Worm (Caenorhabditis elegans): Measurements from ENCODE around the gene F17A2.13.

F17A2.13 gene

DNA sequence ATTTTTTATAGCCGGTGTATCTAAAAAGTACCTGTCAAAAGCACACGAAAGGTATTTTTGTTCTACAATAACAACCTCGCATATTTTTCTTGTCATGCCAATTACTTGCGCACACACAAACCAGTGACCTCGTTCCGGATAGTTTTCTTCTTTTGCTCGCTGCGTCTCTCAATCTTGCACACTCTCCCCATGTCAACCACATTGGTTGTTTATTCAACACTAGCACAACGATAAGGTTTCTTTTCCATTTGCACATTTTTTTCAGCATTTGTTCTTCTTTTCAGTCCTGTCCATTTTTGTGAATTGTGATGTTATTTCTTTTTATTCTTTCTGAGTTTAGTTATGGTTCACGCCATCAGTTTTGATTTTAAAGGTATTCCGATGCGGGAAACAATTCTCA lies 28.8 kb downstream of the F17A2.13 start, which contains the start of gene F42F12.3:
TSS of gene F42F12.3 (plus strand) at position 372 of the 400 bp plus-strand sequence.
- TF ChIP-seq nhr-80 (tag; optimal IDR thresholded peaks at IDR 0.05) (peak; percentile 21), repo-1 (tag; optimal IDR thresholded peaks at IDR 0.05) (no peak), ceh-58 (GFP tag; IDR thresholded peaks at IDR 0.05) (no peak), somi-1 (GFP tag; optimal IDR thresholded peaks at IDR 0.05) (no peak)

DNA sequence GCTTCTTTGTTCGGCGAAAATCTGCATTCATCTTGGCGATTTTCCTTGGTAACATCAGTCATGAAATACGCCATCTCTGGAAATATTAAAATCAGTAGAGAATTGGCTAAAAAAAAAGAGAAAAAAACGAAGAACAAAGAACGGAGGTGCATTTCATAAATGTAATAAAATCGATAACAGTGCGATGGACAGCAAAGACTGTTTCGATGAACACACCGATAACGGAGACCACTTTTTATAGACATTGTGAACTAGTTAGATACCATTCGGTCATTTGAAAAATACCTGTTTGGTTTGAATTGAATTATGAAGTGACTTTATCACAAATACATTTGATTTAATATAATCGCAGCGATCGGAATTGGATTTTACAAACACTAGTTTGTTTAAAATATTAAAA lies 31.4 kb downstream of the F17A2.13 start, which contains the start of gene F42F12.4:
TSS of gene F42F12.4 (minus strand) at position 76 of the 400 bp plus-strand sequence.
- no peak for TF ChIP-seq mcd-1 (GFP tag; IDR thresholded peaks at IDR 0.05)
- peak; percentile 39 for TF ChIP-seq nhr-80 (tag; optimal IDR thresholded peaks at IDR 0.05)

DNA sequence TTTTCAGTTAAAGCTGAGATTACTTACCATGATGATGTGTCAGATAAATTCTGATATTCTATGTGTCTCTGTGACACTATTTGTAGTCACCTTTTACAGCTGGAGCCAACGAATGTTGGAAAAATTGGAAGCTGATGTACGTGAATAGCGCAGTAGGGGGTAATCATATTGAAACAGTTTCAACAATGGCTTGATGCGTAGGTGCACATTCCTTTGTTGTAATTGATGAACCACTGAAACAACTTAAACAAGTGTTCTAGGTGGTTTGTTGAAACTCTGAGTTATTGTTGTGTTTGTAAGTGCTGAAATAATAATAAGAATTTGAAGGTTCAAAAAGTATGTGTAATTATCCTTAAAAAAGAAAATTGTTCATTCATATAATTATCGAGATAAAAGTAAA lies 35.1 kb downstream of the F17A2.13 start, which contains the start of gene nspc-12:
TSS of gene nspc-12 (minus strand) at position 101 of the 400 bp plus-strand sequence.
- no peak for TF ChIP-seq D2030.7 (GFP tag; IDR thresholded peaks at IDR 0.05)
- TF ChIP-seq ceh-79 (tag; optimal IDR thresholded peaks at IDR 0.05) = no peak
- no peak for TF ChIP-seq bed-1 (GFP tag; IDR thresholded peaks at IDR 0.05)
- no peak for TF ChIP-seq F57A8.1 (GFP tag; optimal IDR thresholded peaks at IDR 0.05)
- TF ChIP-seq F33H1.4 (GFP tag; IDR thresholded peaks at IDR 0.05) = no peak
- TF ChIP-seq F22D6.2 (tag; optimal IDR thresholded peaks at IDR 0.05) = no peak
- TF ChIP-seq ZK185.1 (tag; optimal IDR thresholded peaks at IDR 0.05; ENCODE audit: poor library complexity, severe bottlenecking) = no peak
- no peak for TF ChIP-seq F55B11.4 (tag; optimal IDR thresholded peaks at IDR 0.05; ENCODE audit: borderline replicate concordance, insufficient read depth)
- no peak for TF ChIP-seq sptf-2 (GFP tag; optimal IDR thresholded peaks at IDR 0.05)
- no peak for TF ChIP-seq ztf-28 (GFP tag; IDR thresholded peaks at IDR 0.05)
- no peak for TF ChIP-seq dox-1 (GFP tag; IDR thresholded peaks at IDR 0.05)

ce11 chrX:12357127-12357526 lies 35.7 kb downstream of the F17A2.13 start, which contains the start of gene nspc-13:
Gene nspc-13 (plus strand): TSS chrX:12357427.
- TF ChIP-seq ceh-58 (GFP tag; IDR thresholded peaks at IDR 0.05) = no peak
- TF ChIP-seq gei-17 (GFP tag; optimal IDR thresholded peaks at IDR 0.05) = no peak
- TF ChIP-seq ceh-79 (tag; optimal IDR thresholded peaks at IDR 0.05) = no peak
- no peak for TF ChIP-seq lsl-1 (GFP tag; optimal IDR thresholded peaks at IDR 0.05)
- no peak for TF ChIP-seq ceh-27 (GFP tag; optimal IDR thresholded peaks at IDR 0.05)
- no peak for TF ChIP-seq Y79H2A.3 (GFP tag; conservative IDR thresholded peaks at IDR 0.05)
- TF ChIP-seq athp-1 (tag; optimal IDR thresholded peaks at IDR 0.05) = no peak
- TF ChIP-seq nfya-2 (GFP tag; IDR thresholded peaks at IDR 0.05) = no peak
- TF ChIP-seq bed-1 (GFP tag; IDR thresholded peaks at IDR 0.05) = no peak
- no peak for TF ChIP-seq zim-3 (tag; optimal IDR thresholded peaks at IDR 0.05)
- no peak for TF ChIP-seq mcd-1 (GFP tag; IDR thresholded peaks at IDR 0.05)
- no peak for TF ChIP-seq efl-1 (GFP tag; optimal IDR thresholded peaks at IDR 0.05)
- no peak for TF ChIP-seq ztf-25 (GFP tag; IDR thresholded peaks at IDR 0.05)
- TF ChIP-seq B0261.1 (tag; optimal IDR thresholded peaks at IDR 0.05) = no peak
- no peak for TF ChIP-seq tbx-9 (tag; optimal IDR thresholded peaks at IDR 0.05; ENCODE audit: borderline replicate concordance)
- TF ChIP-seq nfya-1 (tag; optimal IDR thresholded peaks at IDR 0.05; ENCODE audit: borderline replicate concordance, insufficient read depth) = no peak
- no peak for TF ChIP-seq him-1 (tag; optimal IDR thresholded peaks at IDR 0.05)
- no peak for TF ChIP-seq ztf-26 (tag; optimal IDR thresholded peaks at IDR 0.05)
- no peak for TF ChIP-seq lin-54 (GFP tag; optimal IDR thresholded peaks at IDR 0.05)

ce11 chrX:12358957-12359356 lies 37.5 kb downstream of the F17A2.13 start, which contains the start of gene nspc-14:
Gene nspc-14 (minus strand): TSS chrX:12359057.
- TF ChIP-seq mcd-1 (GFP tag; IDR thresholded peaks at IDR 0.05) (no peak), ceh-91 (GFP tag; IDR thresholded peaks at IDR 0.05) (no peak), F57C9.4 (tag; optimal IDR thresholded peaks at IDR 0.05) (no peak), ceh-58 (GFP tag; IDR thresholded peaks at IDR 0.05) (no peak), F57A8.1 (GFP tag; optimal IDR thresholded peaks at IDR 0.05) (no peak), let-607 (tag; optimal IDR thresholded peaks at IDR 0.05) (no peak), lsy-27 (tag; optimal IDR thresholded peaks at IDR 0.05; ENCODE audit: borderline replicate concordance, insufficient read depth) (no peak), hmg-20 (GFP tag; IDR thresholded peaks at IDR 0.05) (no peak)
